Worm (Caenorhabditis elegans): ENCODE results near the gene srr-7.

srr-7 gene

DNA sequence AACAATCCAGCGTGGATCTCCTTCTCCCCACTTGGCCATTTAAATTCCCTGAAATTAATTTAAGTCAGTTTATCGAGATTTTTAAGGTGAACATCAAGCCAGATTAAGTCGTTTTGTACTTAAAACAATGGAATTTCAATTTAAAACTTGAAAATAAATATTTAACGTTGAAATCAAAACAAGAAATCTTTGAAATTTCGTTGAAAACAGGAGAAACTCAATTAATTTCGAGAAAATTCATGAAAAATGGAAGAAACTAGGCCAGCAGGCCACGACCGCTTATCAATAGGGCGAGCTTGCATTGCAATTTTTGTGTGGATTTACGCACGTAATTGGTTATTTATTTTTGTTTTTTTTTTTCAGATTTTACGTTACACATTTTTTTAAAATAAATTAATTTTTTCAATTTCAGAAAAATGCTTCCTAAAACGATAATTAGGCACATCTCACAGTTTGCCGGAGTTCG is 42.7 kb upstream of the srr-7 start, which contains the start of the genes ahsa-1 and C01G10.7 (continued):
- TF ChIP-seq jun-1 (tag; optimal IDR thresholded peaks at IDR 0.05) (peak; percentile 61), ztf-11 (tag; optimal IDR thresholded peaks at IDR 0.05) (peak in 1 of 2 experiments; percentile 94), snpc-4 (tag; optimal IDR thresholded peaks at IDR 0.05) (peak; percentile 87), ceh-90 (tag; optimal IDR thresholded peaks at IDR 0.05) (peak; percentile 92), lin-14 (GFP tag; optimal IDR thresholded peaks at IDR 0.05) (peak; percentile 95), nhr-28 (tag; optimal IDR thresholded peaks at IDR 0.05) (no peak), swsn-7 (tag; optimal IDR thresholded peaks at IDR 0.05) (peak; percentile 90), elt-3 (tag; optimal IDR thresholded peaks at IDR 0.05) (peak in 4 of 6 experiments; percentile 67 to 90 (median 83)), lin-39 (tag; optimal IDR thresholded peaks at IDR 0.05) (peak; percentile 75), nhr-19 (GFP tag; conservative IDR thresholded peaks at IDR 0.05) (peak; percentile 87), snu-23 (GFP tag; optimal IDR thresholded peaks at IDR 0.05) (peak; percentile 95), lin-13 (GFP tag; optimal IDR thresholded peaks at IDR 0.05) (peak; percentile 88), mep-1 (tag; optimal IDR thresholded peaks at IDR 0.05) (peak; percentile 96), pag-3 (tag; optimal IDR thresholded peaks at IDR 0.05; ENCODE audit: borderline replicate concordance, insufficient read depth) (no peak), Y116A8C.19 (tag; optimal IDR thresholded peaks at IDR 0.05; ENCODE audit: borderline replicate concordance) (peak; percentile 69), C04F5.9 (tag; optimal IDR thresholded peaks at IDR 0.05) (peak; percentile 88), ets-5 (GFP tag; IDR thresholded peaks at IDR 0.05) (no peak), irx-1 (tag; optimal IDR thresholded peaks at IDR 0.05) (peak; percentile 92), nhr-11 (tag; optimal IDR thresholded peaks at IDR 0.05) (no peak), mdl-1 (tag; optimal IDR thresholded peaks at IDR 0.05) (peak in 1 of 2 experiments; percentile 66), fkh-8 (tag; optimal IDR thresholded peaks at IDR 0.05) (peak; percentile 92), unc-130 (tag; optimal IDR thresholded peaks at IDR 0.05) (peak; percentile 63), zag-1 (tag; optimal IDR thresholded peaks at IDR 0.05) (peak; percentile 54), vab-15 (tag; optimal IDR thresholded peaks at IDR 0.05) (peak; percentile 93), nhr-71 (tag; optimal IDR thresholded peaks at IDR 0.05) (peak; percentile 96), hlh-4 (tag; optimal IDR thresholded peaks at IDR 0.05) (peak; percentile 34), lin-35 (GFP tag; optimal IDR thresholded peaks at IDR 0.05) (peak; percentile 85 to 86), dsc-1 (tag; optimal IDR thresholded peaks at IDR 0.05) (peak; percentile 94), F16B12.6 (tag; optimal IDR thresholded peaks at IDR 0.05) (peak; percentile 48), nhr-84 (tag; optimal IDR thresholded peaks at IDR 0.05) (no peak), hlh-17 (GFP tag; optimal IDR thresholded peaks at IDR 0.05; ENCODE audit: borderline replicate concordance) (no peak), fkh-10 (GFP tag; optimal IDR thresholded peaks at IDR 0.05) (peak; percentile 56), lin-15B (tag; optimal IDR thresholded peaks at IDR 0.05) (peak; percentile 99), ceh-88 (GFP tag; IDR thresholded peaks at IDR 0.05) (peak; percentile 53; the same call in 1 of the 2 replicates), pax-3 (tag; optimal IDR thresholded peaks at IDR 0.05) (peak; percentile 99), hpl-2 (GFP tag; optimal IDR thresholded peaks at IDR 0.05) (peak; percentile 60), sup-37 (GFP tag; optimal IDR thresholded peaks at IDR 0.05) (no peak), nhr-90 (tag; optimal IDR thresholded peaks at IDR 0.05; ENCODE audit: poor library complexity) (peak; percentile 95), grh-1 (GFP tag; IDR thresholded peaks at IDR 0.05) (peak; percentile 74), egl-13 (tag; optimal IDR thresholded peaks at IDR 0.05) (no peak), nhr-47 (tag; optimal IDR thresholded peaks at IDR 0.05) (peak; percentile 94), ama-1 (optimal IDR thresholded peaks at IDR 0.05) (peak; percentile 25), nhr-20 (tag; optimal IDR thresholded peaks at IDR 0.05) (peak; percentile 92), xbp-1 (tag; optimal IDR thresholded peaks at IDR 0.05) (peak; percentile 87), skn-1 (tag; optimal IDR thresholded peaks at IDR 0.05) (peak; percentile 74), rnt-1 (tag; optimal IDR thresholded peaks at IDR 0.05) (peak; percentile 99)
